Worm (Caenorhabditis elegans) whole organism, L1 larva: ENCODE results near the gene F21H7.2.

Experiments used
- ceh-63 ChIP-seq: fragments of 200-800 bp; sonication (Bioruptor generic); optimal IDR thresholded peaks from 2 replicates; lab custom pipeline; 2018; ENCODE audit warnings: mild to moderate bottlenecking, missing genetic modification characterization, missing compliant biosample characterization
- ceh-8 ChIP-seq: fragments of 200-800 bp; sonication (Bioruptor generic); optimal IDR thresholded peaks from 2 replicates; lab custom pipeline; 2018; ENCODE audit warnings: mild to moderate bottlenecking, missing genetic modification characterization, moderate library complexity, missing compliant biosample characterization
- dpl-1 ChIP-seq, 3 experiments: fragments of 150-350 bp in 2 of 3; sonication (generic microtip) in 1 of 3; optimal IDR thresholded peaks; 2 replicates each; lab custom pipeline; 2014 to 2017; ENCODE audit warnings: missing biosample characterization in 3 of 3, missing genetic modification characterization in 3 of 3, missing genetic modification reagents in 3 of 3
- egl-27 ChIP-seq, 2 experiments: fragments of 150-350 bp in 1 of 2; sonication (generic microtip); optimal IDR thresholded peaks; 3 replicates each; lab custom pipeline; 2017 to 2018; ENCODE audit warnings: missing biosample characterization in 2 of 2, missing genetic modification characterization in 2 of 2, missing genetic modification reagents in 2 of 2
- elt-2 ChIP-seq: sonication (generic microtip); optimal IDR thresholded peaks from 2 replicates; lab custom pipeline; 2016; ENCODE audit warnings: missing genetic modification characterization, mild to moderate bottlenecking, inconsistent platforms, missing compliant biosample characterization, missing genetic modification reagents
- grh-1 ChIP-seq: fragments of 200-800 bp; sonication (Bioruptor generic); IDR thresholded peaks from 2 replicates; pipeline ENCODE4 v1.3.6; 2022; ENCODE audit warnings: missing genetic modification reagents, missing genetic modification characterization, missing compliant biosample characterization
- hlh-4 ChIP-seq: sonication (generic microtip); optimal IDR thresholded peaks from 2 replicates; lab custom pipeline; 2016; ENCODE audit warnings: mild to moderate bottlenecking, missing genetic modification characterization, missing compliant biosample characterization
- lin-13 ChIP-seq: fragments of 150-350 bp; optimal IDR thresholded peaks from 2 replicates; lab custom pipeline; 2014; ENCODE audit warnings: missing biosample characterization, missing genetic modification reagents, missing genetic modification characterization
- lin-14 ChIP-seq: fragments of 200-800 bp; sonication (Bioruptor generic); optimal IDR thresholded peaks from 2 replicates; lab custom pipeline; 2018; ENCODE audit warnings: mild to moderate bottlenecking, missing genetic modification characterization, moderate library complexity, missing compliant biosample characterization
- lir-3 ChIP-seq: sonication (generic microtip); optimal IDR thresholded peaks from 2 replicates; lab custom pipeline; 2016; ENCODE audit warnings: mild to moderate bottlenecking, missing genetic modification characterization, moderate library complexity, missing compliant biosample characterization; ENCODE audit not compliant: poor library complexity
- mep-1 ChIP-seq: fragments of 150-350 bp; optimal IDR thresholded peaks from 2 replicates; lab custom pipeline; 2014; ENCODE audit warnings: missing biosample characterization, missing genetic modification characterization
- nhr-77 ChIP-seq: fragments of 150-350 bp; optimal IDR thresholded peaks from 2 replicates; lab custom pipeline; 2014; ENCODE audit warnings: missing biosample characterization, missing genetic modification characterization
- snpc-4 ChIP-seq: fragments of 150-350 bp; optimal IDR thresholded peaks from 2 replicates; lab custom pipeline; 2014; ENCODE audit warnings: missing biosample characterization, missing genetic modification characterization
- swsn-7 ChIP-seq: sonication (generic microtip); optimal IDR thresholded peaks from 2 replicates; lab custom pipeline; 2016; ENCODE audit warnings: missing genetic modification characterization, missing compliant biosample characterization

Gene F21H7.2

ce11 chrV:16180350-16180749 is 49.4 kb downstream of the F21H7.2 start, which contains the start of gene str-106:
Gene str-106 (plus strand): TSS chrV:16180650.
- no peak for TF ChIP-seq ceh-63 (GFP tag; lab: Kevin White, UChicago)
- no peak for TF ChIP-seq lir-3 (tag; lab: Kevin White, UChicago)
- no peak for TF ChIP-seq snpc-4 (tag; lab: Kevin White, UChicago)
- TF ChIP-seq lin-13 (GFP tag; lab: Kevin White, UChicago) = no peak
- TF ChIP-seq ceh-8 (GFP tag; lab: Kevin White, UChicago) = no peak
- no peak for TF ChIP-seq dpl-1 (GFP tag; optimal IDR thresholded peaks at IDR 0.05; lab: Kevin White, UChicago)
- no peak for TF ChIP-seq nhr-77
- TF ChIP-seq grh-1 (GFP tag; lab: Robert Waterston, UW) = no peak
- TF ChIP-seq swsn-7 (tag; lab: Kevin White, UChicago) = no peak
- no peak for TF ChIP-seq hlh-4 (tag; lab: Kevin White, UChicago)
- TF ChIP-seq lin-14 (GFP tag; lab: Kevin White, UChicago) = no peak
- no peak for TF ChIP-seq elt-2 (tag; lab: Kevin White, UChicago)
- TF ChIP-seq egl-27 (tag; optimal IDR thresholded peaks at IDR 0.05; lab: Kevin White, UChicago) = no peak
- no peak for TF ChIP-seq mep-1
